Fruit fly (Drosophila melanogaster): ENCODE results near the gene Pp1-13C.

DNA sequence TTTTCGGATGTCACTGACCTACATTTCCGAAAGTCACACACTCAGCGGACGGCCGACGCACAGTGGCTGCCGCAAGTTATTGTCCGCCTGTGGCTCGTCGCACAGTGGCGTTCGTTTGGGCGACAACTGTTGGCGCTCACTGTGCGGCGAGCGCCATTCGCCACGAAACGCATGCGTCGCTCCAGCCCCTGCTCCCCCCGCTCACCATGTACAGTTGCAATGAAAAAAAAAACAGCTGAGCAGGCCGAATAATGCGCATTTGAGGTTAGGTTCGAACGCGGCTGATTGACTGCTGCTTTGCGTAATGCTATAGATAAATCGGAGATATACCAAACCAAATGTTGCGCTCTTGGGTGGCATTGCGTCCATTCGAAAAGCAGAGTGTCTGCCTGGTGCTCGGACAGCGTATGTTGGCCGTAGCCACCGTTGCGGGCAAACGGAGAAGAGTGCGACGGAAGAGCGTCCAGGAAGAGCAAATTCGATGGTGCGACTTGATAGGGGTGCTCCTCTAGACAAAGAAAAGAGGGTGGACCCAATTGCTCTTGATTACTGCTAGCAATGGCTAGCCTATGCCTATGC, 37.5 kb downstream of the Pp1-13C start:
- no peak for TF ChIP-seq h (optimal IDR thresholded peaks at IDR 0.05)
- TF ChIP-seq insv (optimal IDR thresholded peaks at IDR 0.05) = no peak
- no peak for TF ChIP-seq psq (optimal IDR thresholded peaks at IDR 0.05)
- TF ChIP-seq ttk (optimal IDR thresholded peaks at IDR 0.05) = no peak
